Worm (Caenorhabditis elegans) whole organism, L1 larva: Measurements from ENCODE around the gene sri-26.
A peak's percentile ranks its signal among the peaks of the same experiment; 100 is the strongest.

Experiments
- C04F5.9 ChIP-seq: sonication (generic microtip); optimal IDR thresholded peaks from 2 replicates; lab custom pipeline; 2016; ENCODE audit warnings: missing genetic modification characterization, missing compliant biosample characterization
- C34B4.2 ChIP-seq: sonication (generic microtip); optimal IDR thresholded peaks from 2 replicates; lab custom pipeline; 2017; ENCODE audit warnings: mild to moderate bottlenecking, missing genetic modification characterization, missing compliant biosample characterization
- F16B12.6 ChIP-seq: fragments of 150-350 bp; optimal IDR thresholded peaks from 2 replicates; lab custom pipeline; 2014; ENCODE audit warnings: missing biosample characterization, missing genetic modification characterization
- aly-2 ChIP-seq: fragments of 150-350 bp; optimal IDR thresholded peaks from 2 replicates; lab custom pipeline; 2014; ENCODE audit warnings: missing biosample characterization, missing genetic modification characterization
- ceh-8 ChIP-seq: fragments of 200-800 bp; sonication (Bioruptor generic); optimal IDR thresholded peaks from 2 replicates; lab custom pipeline; 2018; ENCODE audit warnings: mild to moderate bottlenecking, missing genetic modification characterization, moderate library complexity, missing compliant biosample characterization
- ceh-82 ChIP-seq, 3 experiments: fragments of 150-350 bp in 1 of 3; sonication (generic microtip) in 2 of 3; optimal IDR thresholded peaks; 2 replicates each; lab custom pipeline; 2014 to 2017; ENCODE audit warnings: missing biosample characterization in 3 of 3, missing genetic modification characterization in 3 of 3
- ceh-88 ChIP-seq: fragments of 200-800 bp; sonication (Bioruptor generic); IDR thresholded peaks from 2 replicates; pipeline ENCODE4 v1.3.6; 2022; ENCODE audit warnings: missing genetic modification characterization, missing compliant biosample characterization
- ces-1 ChIP-seq: fragments of 150-350 bp; optimal IDR thresholded peaks from 2 replicates; lab custom pipeline; 2014; ENCODE audit warnings: missing biosample characterization, missing genetic modification reagents, missing genetic modification characterization
- dsc-1 ChIP-seq: sonication (generic microtip); optimal IDR thresholded peaks from 2 replicates; lab custom pipeline; 2016; ENCODE audit warnings: mild to moderate bottlenecking, missing genetic modification characterization, missing compliant biosample characterization
- efl-1 ChIP-seq, 4 experiments: fragments of 150-350 bp; optimal IDR thresholded peaks in 3 of 4; peaks in 1 of 4; 1 replicate in 1 of 4; 2 replicates in 3 of 4; lab custom pipeline; 2014; ENCODE audit warnings: missing biosample characterization in 2 of 4, missing genetic modification characterization in 2 of 4, missing genetic modification reagents in 2 of 4
- egl-13 ChIP-seq: sonication (generic microtip); optimal IDR thresholded peaks from 2 replicates; lab custom pipeline; 2016; ENCODE audit warnings: missing genotype, missing genetic modification reagents, missing genetic modification characterization, missing compliant biosample characterization
- elt-2 ChIP-seq: sonication (generic microtip); optimal IDR thresholded peaks from 2 replicates; lab custom pipeline; 2016; ENCODE audit warnings: missing genetic modification characterization, mild to moderate bottlenecking, inconsistent platforms, missing compliant biosample characterization, missing genetic modification reagents
- ets-5 ChIP-seq: fragments of 200-800 bp; sonication (Bioruptor generic); IDR thresholded peaks from 2 replicates; pipeline ENCODE4 v1.3.6; 2022; ENCODE audit warnings: missing genetic modification characterization, missing compliant biosample characterization
- fkh-10 ChIP-seq: sonication (generic microtip); optimal IDR thresholded peaks from 2 replicates; lab custom pipeline; 2017; ENCODE audit warnings: missing biosample characterization, missing genetic modification reagents, missing genetic modification characterization
- fkh-8 ChIP-seq: sonication (generic microtip); optimal IDR thresholded peaks from 2 replicates; lab custom pipeline; 2016; ENCODE audit warnings: mild to moderate bottlenecking, missing genetic modification characterization, missing compliant biosample characterization
- fos-1 ChIP-seq: fragments of 150-350 bp; optimal IDR thresholded peaks from 2 replicates; lab custom pipeline; 2014; ENCODE audit warnings: missing biosample characterization, missing genetic modification characterization
- grh-1 ChIP-seq: fragments of 200-800 bp; sonication (Bioruptor generic); IDR thresholded peaks from 2 replicates; pipeline ENCODE4 v1.3.6; 2022; ENCODE audit warnings: missing genetic modification reagents, missing genetic modification characterization, missing compliant biosample characterization
- hlh-4 ChIP-seq: sonication (generic microtip); optimal IDR thresholded peaks from 2 replicates; lab custom pipeline; 2016; ENCODE audit warnings: mild to moderate bottlenecking, missing genetic modification characterization, missing compliant biosample characterization
- lin-13 ChIP-seq: fragments of 150-350 bp; optimal IDR thresholded peaks from 2 replicates; lab custom pipeline; 2014; ENCODE audit warnings: missing biosample characterization, missing genetic modification reagents, missing genetic modification characterization
- lin-14 ChIP-seq: fragments of 200-800 bp; sonication (Bioruptor generic); optimal IDR thresholded peaks from 2 replicates; lab custom pipeline; 2018; ENCODE audit warnings: mild to moderate bottlenecking, missing genetic modification characterization, moderate library complexity, missing compliant biosample characterization
- lin-35 ChIP-seq, 2 experiments: fragments of 150-350 bp; optimal IDR thresholded peaks; 2 replicates each; lab custom pipeline; 2014; ENCODE audit warnings: missing biosample characterization in 2 of 2, missing genetic modification characterization in 2 of 2, missing genetic modification reagents in 2 of 2
- lin-39 ChIP-seq: fragments of 150-350 bp; optimal IDR thresholded peaks from 2 replicates; lab custom pipeline; 2014; ENCODE audit warnings: missing biosample characterization, missing genetic modification reagents, missing genetic modification characterization
- lsy-2 ChIP-seq, 2 experiments: fragments of 150-350 bp; optimal IDR thresholded peaks; 2 replicates each; lab custom pipeline; 2014; ENCODE audit warnings: missing biosample characterization in 2 of 2, missing genetic modification characterization in 2 of 2
- mdl-1 ChIP-seq, 2 experiments: fragments of 150-350 bp; optimal IDR thresholded peaks; 2 replicates each; lab custom pipeline; 2014 to 2017; ENCODE audit warnings: missing biosample characterization in 2 of 2, missing genetic modification characterization in 2 of 2, inconsistent platforms in 1 of 2
- mef-2 ChIP-seq: fragments of 150-350 bp; optimal IDR thresholded peaks from 2 replicates; lab custom pipeline; 2014; ENCODE audit warnings: missing biosample characterization, missing genetic modification characterization
- nhr-12 ChIP-seq: sonication (generic microtip); optimal IDR thresholded peaks from 2 replicates; lab custom pipeline; 2017; ENCODE audit warnings: missing biosample characterization, missing genetic modification characterization
- nhr-20 ChIP-seq: sonication (generic microtip); optimal IDR thresholded peaks from 2 replicates; lab custom pipeline; 2016; ENCODE audit warnings: mild to moderate bottlenecking, missing genetic modification characterization, missing compliant biosample characterization
- nhr-28 ChIP-seq: fragments of 150-350 bp; optimal IDR thresholded peaks from 2 replicates; lab custom pipeline; 2014; ENCODE audit warnings: missing biosample characterization, missing genetic modification characterization
- nhr-76 ChIP-seq: sonication (generic microtip); optimal IDR thresholded peaks from 2 replicates; lab custom pipeline; 2017; ENCODE audit warnings: missing biosample characterization, missing genetic modification characterization
- nhr-85 ChIP-seq: sonication (generic microtip); peaks from one replicate; lab custom pipeline; 2016; ENCODE audit warnings: missing genetic modification characterization, inconsistent platforms, missing compliant biosample characterization
- nhr-90 ChIP-seq: sonication (generic microtip); optimal IDR thresholded peaks from 2 replicates; lab custom pipeline; 2016; ENCODE audit warnings: mild to moderate bottlenecking, missing genetic modification characterization, missing compliant biosample characterization; ENCODE audit not compliant: poor library complexity
- pag-3 ChIP-seq: sonication (generic microtip); optimal IDR thresholded peaks from 2 replicates; lab custom pipeline; 2017; ENCODE audit warnings: missing genetic modification characterization, mild to moderate bottlenecking, missing compliant biosample characterization, antibody characterized with exemption, borderline replicate concordance; ENCODE audit not compliant: insufficient read depth
- pax-3 ChIP-seq: fragments of 200-800 bp; sonication (Bioruptor generic); optimal IDR thresholded peaks from 2 replicates; lab custom pipeline; 2018; ENCODE audit warnings: mild to moderate bottlenecking, missing genetic modification characterization, moderate library complexity, missing compliant biosample characterization
- snu-23 ChIP-seq: sonication (generic microtip); optimal IDR thresholded peaks from 2 replicates; lab custom pipeline; 2016; ENCODE audit warnings: missing genetic modification characterization, missing compliant biosample characterization
- sptf-1 ChIP-seq: fragments of 150-350 bp; optimal IDR thresholded peaks from 2 replicates; lab custom pipeline; 2014; ENCODE audit warnings: missing biosample characterization, missing genetic modification characterization
- sup-37 ChIP-seq: fragments of 200-800 bp; sonication (Bioruptor generic); optimal IDR thresholded peaks from 2 replicates; lab custom pipeline; 2018; ENCODE audit warnings: mild to moderate bottlenecking, missing genetic modification characterization, missing compliant biosample characterization
- swsn-7 ChIP-seq: sonication (generic microtip); optimal IDR thresholded peaks from 2 replicates; lab custom pipeline; 2016; ENCODE audit warnings: missing genetic modification characterization, missing compliant biosample characterization
- unc-30 ChIP-seq: sonication (generic microtip); optimal IDR thresholded peaks from 2 replicates; lab custom pipeline; 2017; ENCODE audit warnings: missing biosample characterization, missing genetic modification characterization
- unc-86 ChIP-seq: sonication (generic microtip); optimal IDR thresholded peaks from 2 replicates; lab custom pipeline; 2016; ENCODE audit warnings: missing genetic modification characterization, missing compliant biosample characterization
- unc-98 ChIP-seq: fragments of 200-800 bp; sonication (Bioruptor generic); IDR thresholded peaks from 2 replicates; pipeline ENCODE4 v1.3.6; 2022; ENCODE audit warnings: missing genetic modification characterization, missing compliant biosample characterization
- vab-15 ChIP-seq: sonication (generic microtip); optimal IDR thresholded peaks from 2 replicates; lab custom pipeline; 2017; ENCODE audit warnings: missing genotype, mild to moderate bottlenecking, missing genetic modification characterization, missing compliant biosample characterization
- ztf-11 ChIP-seq, 2 experiments: sonication (generic microtip); optimal IDR thresholded peaks; 2 replicates each; lab custom pipeline; 2016 to 2017; ENCODE audit warnings: missing genetic modification characterization in 2 of 2, missing biosample characterization in 1 of 2, missing compliant biosample characterization in 1 of 2
- ztf-4 ChIP-seq: fragments of 150-350 bp; optimal IDR thresholded peaks from 2 replicates; lab custom pipeline; 2014; ENCODE audit warnings: missing biosample characterization, missing genetic modification characterization

The sri-26 gene

ce11 chrV:15190903-15191302 lies 24.4 kb upstream of the sri-26 start, which contains the start of gene Y75B12B.11 (continued):
- TF ChIP-seq pag-3 (no peak), ets-5 (GFP tag; lab: Robert Waterston, UW) (no peak), vab-15 (tag; lab: Kevin White, UChicago) (peak; percentile 20), aly-2 (tag; lab: Kevin White, UChicago) (no peak), snu-23 (GFP tag; lab: Kevin White, UChicago) (peak; percentile 78), dsc-1 (tag; lab: Kevin White, UChicago) (peak; percentile 66), ztf-11 (tag; optimal IDR thresholded peaks at IDR 0.05; lab: Kevin White, UChicago) (peak in 1 of 2 experiments; percentile 33), lin-35 (GFP tag; optimal IDR thresholded peaks at IDR 0.05; lab: Kevin White, UChicago) (peak; percentile 73 to 89), elt-2 (tag; lab: Kevin White, UChicago) (peak; percentile 57), sup-37 (GFP tag; lab: Kevin White, UChicago) (no peak), F16B12.6 (tag; lab: Kevin White, UChicago) (peak; percentile 34), ztf-4 (tag; lab: Kevin White, UChicago) (peak; percentile 78), ces-1 (GFP tag; lab: Kevin White, UChicago) (no peak), unc-30 (tag; lab: Kevin White, UChicago) (no peak), C04F5.9 (peak; percentile 24), unc-86 (tag; lab: Kevin White, UChicago) (peak; percentile 40), lin-13 (GFP tag; lab: Kevin White, UChicago) (peak; percentile 34), lin-14 (GFP tag; lab: Kevin White, UChicago) (peak; percentile 63), fkh-8 (tag; lab: Kevin White, UChicago) (peak; percentile 88), nhr-90 (peak; percentile 75), fos-1 (peak; percentile 16), sptf-1 (tag; lab: Kevin White, UChicago) (no peak), ceh-8 (GFP tag; lab: Kevin White, UChicago) (no peak), lin-39 (tag; lab: Kevin White, UChicago) (no peak), nhr-20 (tag; lab: Kevin White, UChicago) (peak; percentile 79), lsy-2 (tag; optimal IDR thresholded peaks at IDR 0.05; lab: Kevin White, UChicago) (peak; percentile 57 to 67)

- no peak for TF ChIP-seq nhr-28
- TF ChIP-seq mef-2 (tag; lab: Kevin White, UChicago), result no peak
- no peak for TF ChIP-seq nhr-76 (tag; lab: Kevin White, UChicago)
- no peak for TF ChIP-seq lin-35 (GFP tag; optimal IDR thresholded peaks at IDR 0.05; lab: Kevin White, UChicago)
- TF ChIP-seq nhr-90, result no peak
- TF ChIP-seq unc-86 (tag; lab: Kevin White, UChicago), result no peak
- no peak for TF ChIP-seq egl-13
- TF ChIP-seq unc-98 (GFP tag; lab: Robert Waterston, UW), result no peak
- TF ChIP-seq dsc-1 (tag; lab: Kevin White, UChicago), result no peak
- TF ChIP-seq pax-3, result no peak
- TF ChIP-seq swsn-7, result no peak
- TF ChIP-seq ces-1 (GFP tag; lab: Kevin White, UChicago), result no peak
- TF ChIP-seq nhr-12 (tag; lab: Kevin White, UChicago), result no peak
- TF ChIP-seq aly-2 (tag; lab: Kevin White, UChicago), result no peak
- TF ChIP-seq lsy-2 (tag; optimal IDR thresholded peaks at IDR 0.05; lab: Kevin White, UChicago), result no peak
- no peak for TF ChIP-seq ceh-82 (tag; optimal IDR thresholded peaks at IDR 0.05; lab: Kevin White, UChicago)
- TF ChIP-seq, all 84 proteins: peak for 0
These were observed 23.3 kb upstream of the sri-26 start for ce11 chrV:15191971-15192370.

- TF ChIP-seq C34B4.2 (tag; lab: Kevin White, UChicago) (no peak), efl-1 (optimal IDR thresholded peaks at IDR 0.05; lab: Kevin White, UChicago) (no peak), efl-1 (GFP tag; optimal IDR thresholded peaks at IDR 0.05 in 1 of 2; lab: Kevin White, UChicago) (peak in 1 of 2 experiments; percentile 16), mdl-1 (tag; optimal IDR thresholded peaks at IDR 0.05; lab: Kevin White, UChicago) (no peak), mef-2 (tag; lab: Kevin White, UChicago) (no peak), ceh-8 (GFP tag; lab: Kevin White, UChicago) (no peak), hlh-4 (tag; lab: Kevin White, UChicago) (no peak), elt-2 (tag; lab: Kevin White, UChicago) (peak; percentile 55), nhr-85 (peak; percentile 27), ces-1 (GFP tag; lab: Kevin White, UChicago) (no peak), lin-35 (GFP tag; optimal IDR thresholded peaks at IDR 0.05; lab: Kevin White, UChicago) (peak in 1 of 2 experiments; percentile 33), fkh-10 (GFP tag; lab: Kevin White, UChicago) (no peak), C04F5.9 (no peak), ceh-88 (no peak), sptf-1 (tag; lab: Kevin White, UChicago) (no peak), grh-1 (GFP tag; lab: Robert Waterston, UW) (no peak)
These were observed 22.9 kb upstream of the sri-26 start, which contains the start of gene plc-2 for ce11 chrV:15192377-15192776. plc-2 (plus strand) TSS chrV:15192572.
